Fruit fly (Drosophila melanogaster): Measurements from ENCODE around the gene CG15894.
A peak's percentile ranks its signal among the peaks of the same experiment; 100 is the strongest.

DNA sequence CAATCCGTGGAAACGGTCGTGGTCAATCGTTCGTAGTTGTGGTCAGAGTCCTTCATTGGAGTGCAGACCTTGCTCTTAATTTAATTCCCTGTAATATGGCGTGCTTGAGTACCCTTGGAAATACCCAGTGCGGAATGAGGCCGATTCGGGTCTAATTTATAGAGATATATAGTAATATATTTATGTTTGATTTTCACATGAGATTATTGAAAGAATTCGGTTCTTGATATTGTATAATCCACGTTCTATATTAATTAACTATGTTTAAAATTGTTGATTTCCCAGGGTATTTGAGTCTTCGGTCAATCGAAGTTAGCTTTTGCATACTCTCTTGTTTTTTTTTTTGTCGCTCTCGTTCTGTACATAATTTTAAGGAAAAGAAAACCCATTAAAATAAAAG lies 34.3 kb downstream of the CG15894 start:
- TF ChIP-seq EcR (GFP tag; optimal IDR thresholded peaks at IDR 0.05) (no peak), CG32121 (GFP tag; IDR thresholded peaks at IDR 0.05) (no peak), CG15710 (tag; optimal IDR thresholded peaks at IDR 0.05) (peak; percentile 13), CG8159 (tag; optimal IDR thresholded peaks at IDR 0.05) (peak; percentile 51), CG9948 (tag; optimal IDR thresholded peaks at IDR 0.05) (peak; percentile 45), CG34367 (tag; optimal IDR thresholded peaks at IDR 0.05) (peak; percentile 45)

All from whole organism, pupa.